Worm (Caenorhabditis elegans): ENCODE data around the gene Y7A5A.20.

- TF ChIP-seq med-1 (GFP tag; optimal IDR thresholded peaks at IDR 0.05; ENCODE audit: insufficient read depth): no peak
- TF ChIP-seq T22C8.4 (GFP tag; IDR thresholded peaks at IDR 0.05): no peak
- no peak for TF ChIP-seq ref-1 (GFP tag; conservative IDR thresholded peaks at IDR 0.05)
- TF ChIP-seq flt-1 (GFP tag; IDR thresholded peaks at IDR 0.05): no peak
- no peak for TF ChIP-seq tab-1 (GFP tag; IDR thresholded peaks at IDR 0.05)
These were observed at the start of gene Y7A5A.20 for ce11 chrX:15828059-15828458.

Measured in whole organism, midembryonic.